Worm (Caenorhabditis elegans): Measurements from ENCODE around the gene cal-8.

ce11 chrII:5496375-5496774 is 14.5 kb upstream of the cal-8 start, which contains the start of gene F12A10.1:
- TF ChIP-seq ref-1 (GFP tag; conservative IDR thresholded peaks at IDR 0.05) (no peak), klf-2 (GFP tag; conservative IDR thresholded peaks at IDR 0.05) (no peak)

All from whole organism, midembryonic.